Fruit fly (Drosophila melanogaster) whole organism, embryonic: ENCODE measurements around the gene CG44000.
A peak's percentile ranks its signal among the peaks of the same experiment; 100 is the strongest.

Source experiments
- Adf1 ChIP-seq: fragments of 200-800 bp; sonication (Bioruptor generic); IDR thresholded peaks from 2 replicates; pipeline ENCODE4 v1.3.6; 2022; ENCODE audit warnings: missing biosample characterization, missing genetic modification characterization
- B-H2 ChIP-seq: fragments of 200-800 bp; sonication (Bioruptor generic); optimal IDR thresholded peaks from 2 replicates; lab custom pipeline; 2018; ENCODE audit warnings: missing biosample characterization, mild to moderate bottlenecking, missing genetic modification characterization
- CG10654 ChIP-seq: fragments of 200-800 bp; sonication (Bioruptor generic); optimal IDR thresholded peaks from 2 replicates; lab custom pipeline; 2016; ENCODE audit warnings: missing biosample characterization, missing genetic modification characterization
- CG11504 ChIP-seq: fragments of 200-800 bp; sonication (Bioruptor generic); optimal IDR thresholded peaks from 3 replicates; lab custom pipeline; 2019; ENCODE audit warnings: missing biosample characterization, mild to moderate bottlenecking, missing genetic modification characterization, moderate library complexity
- CG12299 ChIP-seq: fragments of 200-800 bp; sonication (Bioruptor generic); optimal IDR thresholded peaks from 2 replicates; lab custom pipeline; 2018; ENCODE audit warnings: missing biosample characterization, mild to moderate bottlenecking, missing genetic modification characterization
- CG12942 ChIP-seq: fragments of 200-800 bp; sonication (Bioruptor generic); optimal IDR thresholded peaks from 3 replicates; lab custom pipeline; 2016; ENCODE audit warnings: missing biosample characterization, missing genetic modification characterization
- CG13296 ChIP-seq: fragments of 200-800 bp; sonication (Bioruptor generic); optimal IDR thresholded peaks from 3 replicates; lab custom pipeline; 2018; ENCODE audit warnings: missing biosample characterization, mild to moderate bottlenecking, missing genetic modification characterization
- CG13624 ChIP-seq: fragments of 200-800 bp; sonication (Bioruptor generic); optimal IDR thresholded peaks from 2 replicates; lab custom pipeline; 2016; ENCODE audit warnings: missing biosample characterization, missing genetic modification characterization
- CG14014 ChIP-seq: fragments of 200-800 bp; sonication (Bioruptor generic); IDR thresholded peaks from 2 replicates; pipeline ENCODE4 v1.3.6; 2022; ENCODE audit warnings: missing biosample characterization, missing genetic modification characterization
- CG14441 ChIP-seq: fragments of 200-800 bp; sonication (Bioruptor generic); IDR thresholded peaks from 2 replicates; pipeline ENCODE4 v1.3.6; 2022; ENCODE audit warnings: missing biosample characterization, missing genetic modification characterization
- CG16863 ChIP-seq: fragments of 200-800 bp; sonication (Bioruptor generic); optimal IDR thresholded peaks from 3 replicates; lab custom pipeline; 2016; ENCODE audit warnings: missing biosample characterization, missing genetic modification characterization
- CG34376 ChIP-seq: fragments of 200-800 bp; sonication (Bioruptor generic); optimal IDR thresholded peaks from 2 replicates; lab custom pipeline; 2018; ENCODE audit warnings: missing biosample characterization, mild to moderate bottlenecking, missing genetic modification characterization
- CG34422 ChIP-seq: fragments of 200-800 bp; sonication (Bioruptor generic); IDR thresholded peaks from 3 replicates; pipeline ENCODE4 v1.3.6; 2022; ENCODE audit warnings: missing biosample characterization, missing genetic modification characterization
- CG4854 ChIP-seq: fragments of 200-800 bp; sonication (Bioruptor generic); optimal IDR thresholded peaks from 2 replicates; lab custom pipeline; 2016; ENCODE audit warnings: missing biosample characterization, missing genetic modification characterization, inconsistent platforms
- CG5953 ChIP-seq: fragments of 200-800 bp; sonication (Bioruptor generic); IDR thresholded peaks from 2 replicates; pipeline ENCODE4 v1.3.6; 2022; ENCODE audit warnings: missing biosample characterization, missing genetic modification characterization
- CG7372 ChIP-seq: fragments of 200-800 bp; sonication (Bioruptor generic); IDR thresholded peaks from 2 replicates; pipeline ENCODE4 v1.3.6; 2022; ENCODE audit warnings: missing biosample characterization, missing genetic modification characterization
- Doc2 ChIP-seq: fragments of 200-800 bp; sonication (Bioruptor generic); IDR thresholded peaks from 2 replicates; pipeline ENCODE4 v1.3.6; 2022; ENCODE audit warnings: missing biosample characterization, missing genetic modification characterization
- ERR ChIP-seq: fragments of 200-800 bp; sonication (Bioruptor generic); optimal IDR thresholded peaks from 2 replicates; lab custom pipeline; 2016; ENCODE audit warnings: missing biosample characterization, missing genetic modification characterization
- Fer2 ChIP-seq: fragments of 200-800 bp; sonication (Bioruptor generic); optimal IDR thresholded peaks from 2 replicates; lab custom pipeline; 2018; ENCODE audit warnings: missing biosample characterization, mild to moderate bottlenecking, missing genetic modification characterization, moderate library complexity
- Fer3 ChIP-seq: fragments of 200-800 bp; sonication (Bioruptor generic); optimal IDR thresholded peaks from 2 replicates; lab custom pipeline; 2018; ENCODE audit warnings: missing biosample characterization, mild to moderate bottlenecking, missing genetic modification characterization, moderate library complexity
- HHEX ChIP-seq: fragments of 200-800 bp; sonication (Bioruptor generic); optimal IDR thresholded peaks from 3 replicates; lab custom pipeline; 2017; ENCODE audit warnings: missing biosample characterization, mild to moderate bottlenecking, missing genetic modification characterization, missing genetic modification reagents
- Hey ChIP-seq: fragments of 200-800 bp; sonication (Bioruptor generic); optimal IDR thresholded peaks from 3 replicates; lab custom pipeline; 2018; ENCODE audit warnings: missing biosample characterization, mild to moderate bottlenecking, missing genetic modification characterization
- Med ChIP-seq: fragments of 200-800 bp; sonication (Bioruptor generic); peaks from one replicate; lab custom pipeline; 2016; ENCODE audit warnings: missing biosample characterization, missing genetic modification characterization, mild to moderate bottlenecking, inconsistent platforms, moderate library complexity
- NFAT ChIP-seq: fragments of 200-800 bp; sonication (Bioruptor generic); IDR thresholded peaks from 2 replicates; pipeline ENCODE4 v1.3.6; 2022; ENCODE audit warnings: missing biosample characterization, missing genetic modification characterization
- Nf-YC ChIP-seq: fragments of 200-800 bp; optimal IDR thresholded peaks from 3 replicates; lab custom pipeline; 2019; ENCODE audit warnings: missing biosample characterization, mild to moderate bottlenecking, missing genetic modification characterization, moderate library complexity
- Ptx1 ChIP-seq: fragments of 200-800 bp; sonication (Bioruptor generic); IDR thresholded peaks from 2 replicates; pipeline ENCODE4 v1.3.6; 2022; ENCODE audit warnings: missing biosample characterization, missing genetic modification characterization
- Rfx ChIP-seq: fragments of 200-800 bp; sonication (Bioruptor generic); IDR thresholded peaks from 2 replicates; pipeline ENCODE4 v1.3.6; 2022; ENCODE audit warnings: missing biosample characterization, missing genetic modification characterization
- Taf1 ChIP-seq: fragments of 200-800 bp; sonication (Bioruptor generic); IDR thresholded peaks from 2 replicates; pipeline ENCODE4 v1.3.6; 2022; ENCODE audit warnings: missing biosample characterization, missing genetic modification characterization
- Vsx1 ChIP-seq: fragments of 200-800 bp; sonication (Bioruptor generic); optimal IDR thresholded peaks from 2 replicates; lab custom pipeline; 2017; ENCODE audit warnings: missing biosample characterization, mild to moderate bottlenecking, missing genetic modification characterization, missing genetic modification reagents
- ash1 ChIP-seq: fragments of 200-800 bp; sonication (Bioruptor generic); optimal IDR thresholded peaks from 2 replicates; lab custom pipeline; 2018; ENCODE audit warnings: missing biosample characterization, mild to moderate bottlenecking, missing genetic modification characterization
- bcd ChIP-seq: fragments of 200-800 bp; sonication (Bioruptor generic); optimal IDR thresholded peaks from 2 replicates; lab custom pipeline; 2017; ENCODE audit warnings: missing biosample characterization, mild to moderate bottlenecking, missing genetic modification characterization
- ci ChIP-seq: fragments of 200-800 bp; sonication (Bioruptor generic); IDR thresholded peaks from 3 replicates; pipeline ENCODE4 v1.3.6; 2022; ENCODE audit warnings: missing biosample characterization, missing genetic modification characterization
- croc ChIP-seq: fragments of 200-800 bp; sonication (Bioruptor generic); conservative IDR thresholded peaks from 3 replicates; pipeline ENCODE4 v1.3.6; 2022; ENCODE audit warnings: missing biosample characterization, missing genetic modification characterization
- dmrt11E ChIP-seq: fragments of 200-800 bp; sonication (Bioruptor generic); optimal IDR thresholded peaks from 3 replicates; lab custom pipeline; 2018; ENCODE audit warnings: missing biosample characterization, mild to moderate bottlenecking, missing genetic modification characterization, moderate library complexity
- en ChIP-seq: fragments of 200-800 bp; sonication (Bioruptor generic); optimal IDR thresholded peaks from 2 replicates; lab custom pipeline; 2016; ENCODE audit warnings: missing biosample characterization, missing genetic modification characterization
- esg ChIP-seq: fragments of 200-800 bp; sonication (Bioruptor generic); conservative IDR thresholded peaks from 2 replicates; pipeline ENCODE4 v1.3.6; 2022; ENCODE audit warnings: missing biosample characterization, missing genetic modification characterization
- eyg ChIP-seq: fragments of 200-800 bp; sonication (Bioruptor generic); optimal IDR thresholded peaks from 3 replicates; lab custom pipeline; 2016; ENCODE audit warnings: missing biosample characterization, missing genetic modification characterization
- ftz-f1 ChIP-seq: fragments of 200-800 bp; sonication (Bioruptor generic); optimal IDR thresholded peaks from 2 replicates; lab custom pipeline; 2016; ENCODE audit warnings: missing biosample characterization, missing genetic modification characterization
- grn ChIP-seq: fragments of 200-800 bp; sonication (Bioruptor generic); optimal IDR thresholded peaks from 3 replicates; lab custom pipeline; 2017; ENCODE audit warnings: missing biosample characterization, missing genetic modification characterization
- lilli ChIP-seq: fragments of 200-800 bp; sonication (Bioruptor generic); optimal IDR thresholded peaks from 3 replicates; lab custom pipeline; 2016; ENCODE audit warnings: missing biosample characterization, missing genetic modification characterization
- maf-S ChIP-seq: fragments of 200-800 bp; sonication (Bioruptor generic); optimal IDR thresholded peaks from 2 replicates; lab custom pipeline; 2016; ENCODE audit warnings: missing biosample characterization, missing genetic modification characterization
- nau ChIP-seq: fragments of 200-800 bp; sonication (Bioruptor generic); optimal IDR thresholded peaks from 3 replicates; lab custom pipeline; 2017; ENCODE audit warnings: missing biosample characterization, mild to moderate bottlenecking, missing genetic modification characterization, missing genetic modification reagents
- pan ChIP-seq, 4 experiments: fragments of >200 bp in 3 of 4; fragments of 200-800 bp in 1 of 4; sonication (Bioruptor generic) in 1 of 4; optimal IDR thresholded peaks in 3 of 4; IDR thresholded peaks in 1 of 4; 2 replicates each; pipeline versions ENCODE4 v1.3.6 to Lab custom; 2017 to 2022; ENCODE audit warnings: missing biosample characterization in 2 of 4, missing genetic modification characterization in 2 of 4, mixed read lengths in 1 of 4
- peb ChIP-seq: fragments of 200-800 bp; sonication (Bioruptor generic); IDR thresholded peaks from 2 replicates; pipeline ENCODE4 v1.3.6; 2022; ENCODE audit warnings: missing biosample characterization, missing genetic modification characterization
- pfk ChIP-seq: fragments of 200-800 bp; sonication (Bioruptor generic); optimal IDR thresholded peaks from 2 replicates; lab custom pipeline; 2018; ENCODE audit warnings: missing biosample characterization, mild to moderate bottlenecking, missing genetic modification characterization, moderate library complexity
- ranshi ChIP-seq: fragments of 200-800 bp; sonication (Bioruptor generic); IDR thresholded peaks from 2 replicates; pipeline ENCODE4 v1.3.6; 2022; ENCODE audit warnings: missing biosample characterization, missing genetic modification characterization
- schlank ChIP-seq: fragments of 200-800 bp; sonication (Bioruptor generic); optimal IDR thresholded peaks from 2 replicates; lab custom pipeline; 2018; ENCODE audit warnings: missing biosample characterization, mild to moderate bottlenecking, missing genetic modification characterization
- slou ChIP-seq: fragments of 200-800 bp; sonication (Bioruptor generic); optimal IDR thresholded peaks from 3 replicates; lab custom pipeline; 2016; ENCODE audit warnings: missing biosample characterization, missing genetic modification characterization
- tna ChIP-seq: fragments of 200-800 bp; sonication (Bioruptor generic); IDR thresholded peaks from 2 replicates; pipeline ENCODE4 v1.3.6; 2022; ENCODE audit warnings: missing biosample characterization, missing genetic modification characterization; ENCODE audit not compliant: partially characterized antibody
- zfh2 ChIP-seq: fragments of 200-800 bp; sonication (Bioruptor generic); optimal IDR thresholded peaks from 2 replicates; lab custom pipeline; 2016; ENCODE audit warnings: missing biosample characterization, missing genetic modification characterization

Gene CG44000

DNA sequence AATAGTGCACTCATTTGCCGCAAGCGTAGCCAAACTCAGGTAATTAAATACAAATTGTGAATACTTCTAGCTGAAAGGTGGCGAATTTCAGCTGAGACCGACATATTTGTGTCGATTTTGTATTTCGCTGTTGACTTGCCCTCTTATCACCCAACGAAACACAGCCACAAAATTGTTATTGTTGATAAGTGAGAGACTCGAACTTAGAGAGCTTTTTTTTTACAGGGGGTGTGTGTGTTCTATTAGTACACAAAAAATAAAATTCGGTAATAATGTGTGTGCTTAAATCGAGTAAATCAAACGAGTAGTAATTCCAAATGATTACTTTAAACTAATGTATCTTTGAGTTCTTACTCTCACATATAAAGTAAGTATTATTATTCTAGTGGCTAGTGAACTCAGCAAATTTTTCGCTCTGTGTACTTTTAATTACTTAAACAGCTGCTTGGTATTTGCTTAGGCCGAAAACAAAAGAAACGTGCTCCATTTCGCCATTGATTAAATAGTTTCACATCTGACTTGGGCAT is 17.9 kb downstream of the CG44000 start (continued):
- TF ChIP-seq zfh2 (peak; percentile 59), schlank (tag; lab: Kevin White, UChicago) (peak; percentile 69), B-H2 (peak; percentile 46), peb (GFP tag; lab: Robert Waterston, UW) (0 out of 2 replicates have a peak, but pooled peaks have one; percentile 16), maf-S (peak; percentile 71), pan (optimal IDR thresholded peaks at IDR 0.05; lab: Kevin White, UChicago) (no peak), pan (GFP tag; optimal IDR thresholded peaks at IDR 0.05 in 1 of 2, IDR thresholded peaks at IDR 0.05 in 1 of 2) (peak in 1 of 2 experiments; percentile 65), nau (peak; percentile 81), Adf1 (GFP tag; lab: Robert Waterston, UW) (no peak), dmrt11E (tag; lab: Kevin White, UChicago) (no peak), HHEX (GFP tag; lab: Kevin White, UChicago) (peak; percentile 76), Hey (peak; percentile 6), CG12942 (GFP tag; lab: Kevin White, UChicago) (peak; percentile 33), CG13624 (GFP tag; lab: Kevin White, UChicago) (peak; percentile 58), esg (peak; percentile 70), pfk (GFP tag; lab: Kevin White, UChicago) (no peak), Nf-YC (tag; lab: Kevin White, UChicago) (peak; percentile 28), Doc2 (GFP tag; lab: Robert Waterston, UW) (no peak), ERR (peak; percentile 47), Med (GFP tag; lab: Kevin White, UChicago) (peak; percentile 93), en (peak; percentile 69), CG10654 (GFP tag; lab: Kevin White, UChicago) (peak; percentile 46), tna (GFP tag; lab: Robert Waterston, UW) (no peak), Rfx (GFP tag; lab: Robert Waterston, UW) (peak; percentile 82), bcd (GFP tag; lab: Kevin White, UChicago) (peak; percentile 60), CG12299 (tag; lab: Kevin White, UChicago) (peak; percentile 49), CG13296 (GFP tag; lab: Kevin White, UChicago) (peak; percentile 71), eyg (GFP tag; lab: Kevin White, UChicago) (peak; percentile 51), Fer3 (tag; lab: Kevin White, UChicago) (peak; percentile 67), CG16863 (GFP tag; lab: Kevin White, UChicago) (no peak), lilli (GFP tag; lab: Kevin White, UChicago) (peak; percentile 88), grn (peak; percentile 24), ci (GFP tag; lab: Robert Waterston, UW) (peak; percentile 74), CG11504 (peak; percentile 71), croc (GFP tag; lab: Robert Waterston, UW) (peak; percentile 30; the same call in 2 of the 3 replicates), ranshi (GFP tag; lab: Robert Waterston, UW) (peak; percentile 70), Fer2 (peak; percentile 26), CG4854 (GFP tag; lab: Kevin White, UChicago) (no peak), ash1 (no peak), Vsx1 (GFP tag; lab: Kevin White, UChicago) (peak; percentile 31), Taf1 (GFP tag; lab: Robert Waterston, UW) (peak; percentile 72), CG34422 (no peak), CG5953 (peak; percentile 77; the same call in 1 of the 2 replicates), CG14441 (GFP tag; lab: Robert Waterston, UW) (peak; percentile 42; the same call in 1 of the 2 replicates), CG7372 (GFP tag; lab: Robert Waterston, UW) (no peak; the same call in 1 of the 2 replicates), CG14014 (GFP tag; lab: Robert Waterston, UW) (peak; percentile 87), Ptx1 (GFP tag; lab: Robert Waterston, UW) (peak; percentile 73), slou (GFP tag; lab: Kevin White, UChicago) (peak; percentile 43), ftz-f1 (peak; percentile 32), NFAT (GFP tag; lab: Robert Waterston, UW) (peak; percentile 31; the same call in 1 of the 2 replicates), CG34376 (peak; percentile 77)
